Worm (Caenorhabditis elegans) whole organism, L1 larva: ENCODE results near the gene R13A1.3.

Experiments
- C04F5.9 ChIP-seq: sonication (generic microtip); optimal IDR thresholded peaks from 2 replicates; lab custom pipeline; 2016; ENCODE audit warnings: missing genetic modification characterization, missing compliant biosample characterization
- Y116A8C.19 ChIP-seq: sonication (generic microtip); optimal IDR thresholded peaks from 2 replicates; lab custom pipeline; 2016; ENCODE audit warnings: missing compliant biosample characterization, missing genetic modification characterization, borderline replicate concordance
- alr-1 ChIP-seq: fragments of 200-800 bp; sonication (Bioruptor generic); optimal IDR thresholded peaks from 2 replicates; lab custom pipeline; 2018; ENCODE audit warnings: borderline replicate concordance, mild to moderate bottlenecking, missing genetic modification characterization, missing compliant biosample characterization
- aly-2 ChIP-seq: fragments of 150-350 bp; optimal IDR thresholded peaks from 2 replicates; lab custom pipeline; 2014; ENCODE audit warnings: missing biosample characterization, missing genetic modification characterization
- blmp-1 ChIP-seq: fragments of 150-350 bp; optimal IDR thresholded peaks from 2 replicates; lab custom pipeline; 2014; ENCODE audit warnings: missing biosample characterization, missing genetic modification characterization
- ceh-82 ChIP-seq, 3 experiments: fragments of 150-350 bp in 1 of 3; sonication (generic microtip) in 2 of 3; optimal IDR thresholded peaks; 2 replicates each; lab custom pipeline; 2014 to 2017; ENCODE audit warnings: missing biosample characterization in 3 of 3, missing genetic modification characterization in 3 of 3
- ceh-88 ChIP-seq: fragments of 200-800 bp; sonication (Bioruptor generic); IDR thresholded peaks from 2 replicates; pipeline ENCODE4 v1.3.6; 2022; ENCODE audit warnings: missing genetic modification characterization, missing compliant biosample characterization
- ceh-90 ChIP-seq: sonication (generic microtip); optimal IDR thresholded peaks from 2 replicates; lab custom pipeline; 2016; ENCODE audit warnings: missing genetic modification characterization, missing compliant biosample characterization
- dpl-1 ChIP-seq, 3 experiments: fragments of 150-350 bp in 2 of 3; sonication (generic microtip) in 1 of 3; optimal IDR thresholded peaks; 2 replicates each; lab custom pipeline; 2014 to 2017; ENCODE audit warnings: missing biosample characterization in 3 of 3, missing genetic modification characterization in 3 of 3, missing genetic modification reagents in 3 of 3
- dsc-1 ChIP-seq: sonication (generic microtip); optimal IDR thresholded peaks from 2 replicates; lab custom pipeline; 2016; ENCODE audit warnings: mild to moderate bottlenecking, missing genetic modification characterization, missing compliant biosample characterization
- efl-1 ChIP-seq, 4 experiments: fragments of 150-350 bp; optimal IDR thresholded peaks in 3 of 4; peaks in 1 of 4; 1 replicate in 1 of 4; 2 replicates in 3 of 4; lab custom pipeline; 2014; ENCODE audit warnings: missing biosample characterization in 2 of 4, missing genetic modification characterization in 2 of 4, missing genetic modification reagents in 2 of 4
- egl-27 ChIP-seq, 2 experiments: fragments of 150-350 bp in 1 of 2; sonication (generic microtip); optimal IDR thresholded peaks; 3 replicates each; lab custom pipeline; 2017 to 2018; ENCODE audit warnings: missing biosample characterization in 2 of 2, missing genetic modification characterization in 2 of 2, missing genetic modification reagents in 2 of 2
- elt-2 ChIP-seq: sonication (generic microtip); optimal IDR thresholded peaks from 2 replicates; lab custom pipeline; 2016; ENCODE audit warnings: missing genetic modification characterization, mild to moderate bottlenecking, inconsistent platforms, missing compliant biosample characterization, missing genetic modification reagents
- elt-3 ChIP-seq, 6 experiments: fragments of 150-350 bp in 1 of 6; sonication (generic microtip); optimal IDR thresholded peaks; 2 replicates each; lab custom pipeline; 2017 to 2018; ENCODE audit warnings: missing biosample characterization in 6 of 6, missing genetic modification characterization in 6 of 6, inconsistent platforms in 1 of 6
- fkh-8 ChIP-seq: sonication (generic microtip); optimal IDR thresholded peaks from 2 replicates; lab custom pipeline; 2016; ENCODE audit warnings: mild to moderate bottlenecking, missing genetic modification characterization, missing compliant biosample characterization
- hlh-17 ChIP-seq: fragments of 200-800 bp; sonication (Bioruptor generic); optimal IDR thresholded peaks from 2 replicates; lab custom pipeline; 2018; ENCODE audit warnings: missing genetic modification characterization, mild to moderate bottlenecking, missing compliant biosample characterization, moderate library complexity, borderline replicate concordance
- hlh-4 ChIP-seq: sonication (generic microtip); optimal IDR thresholded peaks from 2 replicates; lab custom pipeline; 2016; ENCODE audit warnings: mild to moderate bottlenecking, missing genetic modification characterization, missing compliant biosample characterization
- irx-1 ChIP-seq: sonication (generic microtip); optimal IDR thresholded peaks from 2 replicates; lab custom pipeline; 2016; ENCODE audit warnings: missing genetic modification characterization, missing compliant biosample characterization
- isw-1 ChIP-seq: fragments of 200-800 bp; sonication (Bioruptor generic); IDR thresholded peaks from 2 replicates; pipeline ENCODE4 v1.3.6; 2022; ENCODE audit warnings: missing genetic modification characterization, missing compliant biosample characterization
- jun-1 ChIP-seq: fragments of 150-350 bp; optimal IDR thresholded peaks from 2 replicates; lab custom pipeline; 2014; ENCODE audit warnings: missing biosample characterization, missing genetic modification reagents, missing genetic modification characterization
- lin-13 ChIP-seq: fragments of 150-350 bp; optimal IDR thresholded peaks from 2 replicates; lab custom pipeline; 2014; ENCODE audit warnings: missing biosample characterization, missing genetic modification reagents, missing genetic modification characterization
- lin-14 ChIP-seq: fragments of 200-800 bp; sonication (Bioruptor generic); optimal IDR thresholded peaks from 2 replicates; lab custom pipeline; 2018; ENCODE audit warnings: mild to moderate bottlenecking, missing genetic modification characterization, moderate library complexity, missing compliant biosample characterization
- lin-35 ChIP-seq, 2 experiments: fragments of 150-350 bp; optimal IDR thresholded peaks; 2 replicates each; lab custom pipeline; 2014; ENCODE audit warnings: missing biosample characterization in 2 of 2, missing genetic modification characterization in 2 of 2, missing genetic modification reagents in 2 of 2
- lsy-2 ChIP-seq, 2 experiments: fragments of 150-350 bp; optimal IDR thresholded peaks; 2 replicates each; lab custom pipeline; 2014; ENCODE audit warnings: missing biosample characterization in 2 of 2, missing genetic modification characterization in 2 of 2
- mep-1 ChIP-seq: fragments of 150-350 bp; optimal IDR thresholded peaks from 2 replicates; lab custom pipeline; 2014; ENCODE audit warnings: missing biosample characterization, missing genetic modification characterization
- nhr-12 ChIP-seq: sonication (generic microtip); optimal IDR thresholded peaks from 2 replicates; lab custom pipeline; 2017; ENCODE audit warnings: missing biosample characterization, missing genetic modification characterization
- nhr-20 ChIP-seq: sonication (generic microtip); optimal IDR thresholded peaks from 2 replicates; lab custom pipeline; 2016; ENCODE audit warnings: mild to moderate bottlenecking, missing genetic modification characterization, missing compliant biosample characterization
- nhr-237 ChIP-seq: fragments of 150-350 bp; optimal IDR thresholded peaks from 2 replicates; lab custom pipeline; 2014; ENCODE audit warnings: missing biosample characterization, missing genetic modification characterization
- nhr-28 ChIP-seq: fragments of 150-350 bp; optimal IDR thresholded peaks from 2 replicates; lab custom pipeline; 2014; ENCODE audit warnings: missing biosample characterization, missing genetic modification characterization
- nhr-71 ChIP-seq: sonication (generic microtip); optimal IDR thresholded peaks from 2 replicates; lab custom pipeline; 2016; ENCODE audit warnings: mild to moderate bottlenecking, missing genetic modification characterization, moderate library complexity, missing compliant biosample characterization
- nhr-90 ChIP-seq: sonication (generic microtip); optimal IDR thresholded peaks from 2 replicates; lab custom pipeline; 2016; ENCODE audit warnings: mild to moderate bottlenecking, missing genetic modification characterization, missing compliant biosample characterization; ENCODE audit not compliant: poor library complexity
- pag-3 ChIP-seq: sonication (generic microtip); optimal IDR thresholded peaks from 2 replicates; lab custom pipeline; 2017; ENCODE audit warnings: missing genetic modification characterization, mild to moderate bottlenecking, missing compliant biosample characterization, antibody characterized with exemption, borderline replicate concordance; ENCODE audit not compliant: insufficient read depth
- pqm-1 ChIP-seq: sonication (generic microtip); optimal IDR thresholded peaks from 3 replicates; lab custom pipeline; 2017; ENCODE audit warnings: missing biosample characterization, missing genetic modification characterization
- sox-4 ChIP-seq: sonication (generic microtip); optimal IDR thresholded peaks from 2 replicates; lab custom pipeline; 2016; ENCODE audit warnings: missing genetic modification characterization, missing compliant biosample characterization
- sptf-1 ChIP-seq: fragments of 150-350 bp; optimal IDR thresholded peaks from 2 replicates; lab custom pipeline; 2014; ENCODE audit warnings: missing biosample characterization, missing genetic modification characterization
- tlp-1 ChIP-seq: fragments of 150-350 bp; optimal IDR thresholded peaks from 2 replicates; lab custom pipeline; 2014; ENCODE audit warnings: missing biosample characterization, missing genetic modification characterization
- unc-30 ChIP-seq: sonication (generic microtip); optimal IDR thresholded peaks from 2 replicates; lab custom pipeline; 2017; ENCODE audit warnings: missing biosample characterization, missing genetic modification characterization

Gene R13A1.3

ce11 chrIV:7190409-7190808, 13.4 kb upstream of the R13A1.3 start:
- TF ChIP-seq lin-13 (no peak), nhr-237 (no peak), lin-14 (GFP tag; lab: Kevin White, UChicago) (peak; percentile 56), ceh-82 (tag; optimal IDR thresholded peaks at IDR 0.05; lab: Kevin White, UChicago) (no peak), alr-1 (tag; lab: Kevin White, UChicago) (no peak), nhr-71 (tag; lab: Kevin White, UChicago) (peak; percentile 69), nhr-20 (tag; lab: Kevin White, UChicago) (peak; percentile 38), nhr-90 (tag; lab: Kevin White, UChicago) (peak; percentile 27), nhr-12 (no peak), elt-2 (peak; percentile 89), jun-1 (tag; lab: Kevin White, UChicago) (peak; percentile 49), lin-35 (GFP tag; optimal IDR thresholded peaks at IDR 0.05; lab: Kevin White, UChicago) (peak in 1 of 2 experiments; percentile 28), blmp-1 (tag; lab: Kevin White, UChicago) (peak; percentile 22), isw-1 (GFP tag; lab: Robert Waterston, UW) (no peak), elt-3 (tag; optimal IDR thresholded peaks at IDR 0.05; lab: Kevin White, UChicago) (peak in 3 of 6 experiments; percentile 6 to 73 (median 56))

- TF ChIP-seq egl-27 (tag; optimal IDR thresholded peaks at IDR 0.05; lab: Kevin White, UChicago) = no peak
- no peak for TF ChIP-seq pqm-1
- no peak for TF ChIP-seq Y116A8C.19
- TF ChIP-seq efl-1 (optimal IDR thresholded peaks at IDR 0.05; lab: Kevin White, UChicago) = no peak
- TF ChIP-seq efl-1 (GFP tag; optimal IDR thresholded peaks at IDR 0.05 in 1 of 2; lab: Kevin White, UChicago) = peak in 1 of 2 experiments; percentile 67
Measured at ce11 chrIV:7191745-7192144, 12.1 kb upstream of the R13A1.3 start, which contains the start of gene R13A1.5. Gene R13A1.5 (minus strand): TSS chrIV:7191845.

ce11 chrIV:7195734-7196133, 8.1 kb upstream of the R13A1.3 start, which contains the start of gene best-16:
Gene best-16 (minus strand): TSS chrIV:7195834.
- TF ChIP-seq elt-3 (tag; optimal IDR thresholded peaks at IDR 0.05; lab: Kevin White, UChicago) (no peak), hlh-4 (tag; lab: Kevin White, UChicago) (no peak), aly-2 (tag; lab: Kevin White, UChicago) (no peak), unc-30 (no peak), lsy-2 (tag; optimal IDR thresholded peaks at IDR 0.05; lab: Kevin White, UChicago) (no peak), fkh-8 (no peak), nhr-71 (tag; lab: Kevin White, UChicago) (no peak), nhr-28 (tag; lab: Kevin White, UChicago) (no peak), ceh-88 (GFP tag; lab: Robert Waterston, UW) (no peak)

- TF ChIP-seq dpl-1 (GFP tag; optimal IDR thresholded peaks at IDR 0.05; lab: Kevin White, UChicago) (no peak), tlp-1 (tag; lab: Kevin White, UChicago) (no peak), pag-3 (tag; lab: Kevin White, UChicago) (no peak), C04F5.9 (no peak), ceh-90 (tag; lab: Kevin White, UChicago) (no peak), egl-27 (tag; optimal IDR thresholded peaks at IDR 0.05; lab: Kevin White, UChicago) (no peak), alr-1 (tag; lab: Kevin White, UChicago) (no peak), sox-4 (no peak), lin-14 (GFP tag; lab: Kevin White, UChicago) (no peak), hlh-17 (GFP tag; lab: Kevin White, UChicago) (no peak), unc-30 (no peak), sptf-1 (tag; lab: Kevin White, UChicago) (no peak), lin-13 (no peak), mep-1 (tag; lab: Kevin White, UChicago) (no peak), dsc-1 (tag; lab: Kevin White, UChicago) (no peak), irx-1 (tag; lab: Kevin White, UChicago) (no peak)
Measured at ce11 chrIV:7196853-7197252, 6.9 kb upstream of the R13A1.3 start, which contains the start of gene unc-8. Gene unc-8 (plus strand): TSS chrIV:7197153.
